Worm (Caenorhabditis elegans) whole organism, late embryonic: ENCODE measurements around the gene ubq-1.

ENCODE experiments used
- C08G9.2 ChIP-seq: sonication (generic microtip); optimal IDR thresholded peaks from 2 replicates; lab custom pipeline; 2016; ENCODE audit warnings: mild to moderate bottlenecking, missing genetic modification characterization, moderate library complexity, missing compliant biosample characterization
- C38D4.7 ChIP-seq: fragments of 200-800 bp; sonication (Bioruptor generic); optimal IDR thresholded peaks from 2 replicates; lab custom pipeline; 2018; ENCODE audit warnings: mild to moderate bottlenecking, missing genetic modification characterization, moderate library complexity, missing compliant biosample characterization
- Y22D7AL.16 ChIP-seq: sonication (generic microtip); optimal IDR thresholded peaks from 2 replicates; lab custom pipeline; 2016; ENCODE audit warnings: missing genetic modification characterization, missing compliant biosample characterization
- ahr-1 ChIP-seq: sonication (generic microtip); optimal IDR thresholded peaks from 2 replicates; lab custom pipeline; 2016; ENCODE audit warnings: missing genetic modification characterization, missing compliant biosample characterization
- ceh-19 ChIP-seq: fragments of 200-800 bp; sonication (Bioruptor generic); optimal IDR thresholded peaks from 2 replicates; lab custom pipeline; 2018; ENCODE audit warnings: mild to moderate bottlenecking, missing genetic modification characterization, missing compliant biosample characterization
- ceh-2 ChIP-seq: sonication (generic microtip); optimal IDR thresholded peaks from 2 replicates; lab custom pipeline; 2016; ENCODE audit warnings: missing genotype, missing genetic modification characterization, missing compliant biosample characterization
- ceh-24 ChIP-seq: sonication (generic microtip); optimal IDR thresholded peaks from 2 replicates; lab custom pipeline; 2016; ENCODE audit warnings: mild to moderate bottlenecking, missing genetic modification characterization, missing compliant biosample characterization
- ceh-31 ChIP-seq: sonication (generic microtip); optimal IDR thresholded peaks from 2 replicates; lab custom pipeline; 2016; ENCODE audit warnings: missing genetic modification characterization, missing compliant biosample characterization
- ceh-34 ChIP-seq: sonication (generic microtip); optimal IDR thresholded peaks from 2 replicates; lab custom pipeline; 2016; ENCODE audit warnings: mild to moderate bottlenecking, missing genetic modification characterization, missing compliant biosample characterization
- ceh-48 ChIP-seq: sonication (generic microtip); optimal IDR thresholded peaks from 2 replicates; lab custom pipeline; 2016; ENCODE audit warnings: missing genetic modification characterization, inconsistent platforms, missing compliant biosample characterization
- che-1 ChIP-seq: sonication (generic microtip); optimal IDR thresholded peaks from 2 replicates; lab custom pipeline; 2016; ENCODE audit warnings: mild to moderate bottlenecking, missing genetic modification characterization, missing compliant biosample characterization
- dmd-4 ChIP-seq: sonication (generic microtip); optimal IDR thresholded peaks from 2 replicates; lab custom pipeline; 2016; ENCODE audit warnings: borderline replicate concordance, missing genetic modification characterization, missing compliant biosample characterization
- elt-2 ChIP-seq: sonication (generic microtip); optimal IDR thresholded peaks from 2 replicates; lab custom pipeline; 2016; ENCODE audit warnings: missing genetic modification reagents, missing genetic modification characterization, missing compliant biosample characterization
- ets-4 ChIP-seq: sonication (generic microtip); optimal IDR thresholded peaks from 2 replicates; lab custom pipeline; 2016; ENCODE audit warnings: missing genetic modification characterization, missing compliant biosample characterization
- fax-1 ChIP-seq: sonication (generic microtip); optimal IDR thresholded peaks from 2 replicates; lab custom pipeline; 2016; ENCODE audit warnings: missing genotype, missing genetic modification characterization, missing compliant biosample characterization
- gmeb-2 ChIP-seq: sonication (generic microtip); optimal IDR thresholded peaks from 2 replicates; lab custom pipeline; 2016; ENCODE audit warnings: missing genetic modification characterization, inconsistent platforms, missing compliant biosample characterization
- hlh-15 ChIP-seq: sonication (generic microtip); optimal IDR thresholded peaks from 2 replicates; lab custom pipeline; 2016; ENCODE audit warnings: missing genetic modification characterization, missing compliant biosample characterization
- hlh-30 ChIP-seq: sonication (generic microtip); optimal IDR thresholded peaks from 2 replicates; lab custom pipeline; 2017; ENCODE audit warnings: antibody characterized with exemption, missing genetic modification characterization, missing compliant biosample characterization; ENCODE audit not compliant: insufficient read depth
- hlh-6 ChIP-seq: sonication (generic microtip); optimal IDR thresholded peaks from 2 replicates; lab custom pipeline; 2016; ENCODE audit warnings: missing genotype, missing genetic modification characterization, missing compliant biosample characterization
- lin-11 ChIP-seq: fragments of 200-800 bp; sonication (Bioruptor generic); optimal IDR thresholded peaks from 2 replicates; lab custom pipeline; 2018; ENCODE audit warnings: mild to moderate bottlenecking, missing genetic modification characterization, missing compliant biosample characterization
- madf-2 ChIP-seq: sonication (generic microtip); optimal IDR thresholded peaks from 2 replicates; lab custom pipeline; 2017; ENCODE audit warnings: missing genetic modification characterization, missing compliant biosample characterization
- nfya-1 ChIP-seq: sonication (generic microtip); optimal IDR thresholded peaks from 2 replicates; lab custom pipeline; 2017; ENCODE audit warnings: missing genetic modification characterization, mild to moderate bottlenecking, missing compliant biosample characterization, antibody characterized with exemption, moderate library complexity
- nhr-232 ChIP-seq: sonication (generic microtip); optimal IDR thresholded peaks from 2 replicates; lab custom pipeline; 2016; ENCODE audit warnings: missing genetic modification characterization, missing compliant biosample characterization
- npax-4 ChIP-seq: sonication (generic microtip); optimal IDR thresholded peaks from 2 replicates; lab custom pipeline; 2016; ENCODE audit warnings: missing genetic modification characterization, missing compliant biosample characterization
- pag-3 ChIP-seq: sonication (generic microtip); optimal IDR thresholded peaks from 2 replicates; lab custom pipeline; 2016; ENCODE audit warnings: missing compliant biosample characterization, missing genetic modification characterization, borderline replicate concordance
- pax-1 ChIP-seq: fragments of 150-350 bp; optimal IDR thresholded peaks from 2 replicates; lab custom pipeline; 2014; ENCODE audit warnings: missing biosample characterization, missing genetic modification characterization
- pha-4 ChIP-seq: fragments of 150-350 bp; optimal IDR thresholded peaks from 2 replicates; lab custom pipeline; 2018; ENCODE audit warnings: missing biosample characterization, missing genetic modification reagents, missing genetic modification characterization
- pqm-1 ChIP-seq: sonication (generic microtip); optimal IDR thresholded peaks from 2 replicates; lab custom pipeline; 2016; ENCODE audit warnings: missing genetic modification characterization, missing compliant biosample characterization
- pros-1 ChIP-seq: fragments of 150-350 bp; optimal IDR thresholded peaks from 2 replicates; lab custom pipeline; 2014; ENCODE audit warnings: missing biosample characterization, missing genetic modification reagents, missing genetic modification characterization
- sox-4 ChIP-seq: sonication (generic microtip); optimal IDR thresholded peaks from 2 replicates; lab custom pipeline; 2017; ENCODE audit warnings: mild to moderate bottlenecking, missing genetic modification characterization, inconsistent platforms, missing compliant biosample characterization
- tbx-2 ChIP-seq: sonication (generic microtip); optimal IDR thresholded peaks from 2 replicates; lab custom pipeline; 2016; ENCODE audit warnings: missing genetic modification characterization, missing compliant biosample characterization
- unc-55 ChIP-seq: sonication (generic microtip); optimal IDR thresholded peaks from 2 replicates; lab custom pipeline; 2017; ENCODE audit warnings: missing biosample characterization, missing genetic modification reagents, missing genetic modification characterization
- unc-86 ChIP-seq: sonication (generic microtip); optimal IDR thresholded peaks from 2 replicates; lab custom pipeline; 2016; ENCODE audit warnings: missing genetic modification characterization, missing compliant biosample characterization

ubq-1 gene

ce11 chrIII:5950756-5951345 lies 10.8 kb downstream of the ubq-1 start:
- TF ChIP-seq pax-1 (tag; lab: Kevin White, UChicago) (no peak), ceh-2 (tag; lab: Kevin White, UChicago) (no peak), dmd-4 (tag; lab: Kevin White, UChicago) (no peak), Y22D7AL.16 (no peak), sox-4 (no peak), hlh-30 (no peak), madf-2 (tag; lab: Kevin White, UChicago) (no peak), pha-4 (tag; lab: Kevin White, UChicago) (no peak), unc-86 (tag; lab: Kevin White, UChicago) (no peak), unc-55 (no peak), che-1 (no peak), C08G9.2 (tag; lab: Kevin White, UChicago) (no peak), gmeb-2 (tag; lab: Kevin White, UChicago) (no peak), elt-2 (tag; lab: Kevin White, UChicago) (no peak), pqm-1 (tag; lab: Kevin White, UChicago) (no peak), npax-4 (tag; lab: Kevin White, UChicago) (no peak), ahr-1 (tag; lab: Kevin White, UChicago) (no peak), C38D4.7 (GFP tag; lab: Kevin White, UChicago) (no peak)

- TF ChIP-seq pros-1 (tag; lab: Kevin White, UChicago) = no peak
- TF ChIP-seq hlh-30 = peak; percentile 30
Observed at ce11 chrIII:5951589-5952378, 11.7 kb downstream of the ubq-1 start.

- no peak for TF ChIP-seq fax-1
Observed at ce11 chrIII:5953041-5953912, 13.2 kb downstream of the ubq-1 start.

ce11 chrIII:5953913-5954290 lies 13.8 kb downstream of the ubq-1 start:
- TF ChIP-seq hlh-6 (tag; lab: Kevin White, UChicago) (peak; percentile 25), tbx-2 (tag; lab: Kevin White, UChicago) (peak; percentile 13), ceh-24 (tag; lab: Kevin White, UChicago) (no peak)
- TF ChIP-seq, all 69 proteins: peak for 2

ce11 chrIII:5958172-5958886 lies 18.3 kb downstream of the ubq-1 start, which contains the start of the genes nono-1 and nop-1:
TSS of gene nono-1 (minus strand) at chrIII:5958246.
TSS of gene nop-1 (plus strand) at chrIII:5958722.
- TF ChIP-seq madf-2 (tag; lab: Kevin White, UChicago) (no peak), nhr-232 (tag; lab: Kevin White, UChicago) (no peak), ceh-2 (tag; lab: Kevin White, UChicago) (no peak), ceh-34 (tag; lab: Kevin White, UChicago) (peak; percentile 12), ceh-19 (GFP tag; lab: Kevin White, UChicago) (no peak), ets-4 (tag; lab: Kevin White, UChicago) (peak; percentile 59), ceh-48 (tag; lab: Kevin White, UChicago) (peak; percentile 49), hlh-15 (no peak), pag-3 (tag; lab: Kevin White, UChicago) (no peak), nfya-1 (tag; lab: Kevin White, UChicago) (peak; percentile 65), lin-11 (no peak), ceh-31 (peak; percentile 40), npax-4 (tag; lab: Kevin White, UChicago) (no peak)
